Worm (Caenorhabditis elegans): ENCODE results near the gene rpb-9.

- TF ChIP-seq nfya-2 (GFP tag; IDR thresholded peaks at IDR 0.05) (no peak), attf-3 (GFP tag; conservative IDR thresholded peaks at IDR 0.05) (no peak), pha-4 (tag; optimal IDR thresholded peaks at IDR 0.05) (no peak), F57A8.1 (GFP tag; optimal IDR thresholded peaks at IDR 0.05) (no peak), ama-1 (optimal IDR thresholded peaks at IDR 0.05) (no peak), ama-1 (GFP tag; optimal IDR thresholded peaks at IDR 0.05) (no peak), bed-2 (GFP tag; IDR thresholded peaks at IDR 0.05) (no peak)
These were observed 33.3 kb downstream of the rpb-9 start for ce11 chrV:7978798-7979197.

Data from whole organism, young adult.